Worm (Caenorhabditis elegans) whole organism, L4 larva: Measurements from ENCODE around the gene K11H3.8.

Source experiments
- T20F7.1 ChIP-seq: fragments of 200-800 bp; sonication (Bioruptor generic); optimal IDR thresholded peaks from 2 replicates; lab custom pipeline; 2018; ENCODE audit warnings: mild to moderate bottlenecking, missing genetic modification characterization, missing compliant biosample characterization
- Y105C5A.15 ChIP-seq: fragments of 200-800 bp; sonication (Bioruptor generic); IDR thresholded peaks from 2 replicates; pipeline ENCODE4 v1.3.6; 2022; ENCODE audit warnings: missing genetic modification characterization, missing compliant biosample characterization
- aha-1 ChIP-seq: fragments of 150-350 bp; peaks from one replicate; lab custom pipeline; 2014; ENCODE audit warnings: missing biosample characterization, missing genetic modification characterization
- ceh-62 ChIP-seq: sonication (generic microtip); optimal IDR thresholded peaks from 2 replicates; lab custom pipeline; 2017; ENCODE audit warnings: missing biosample characterization, missing genetic modification characterization
- daf-16 ChIP-seq, 3 experiments: sonication (generic microtip); optimal IDR thresholded peaks; 2 replicates each; lab custom pipeline; 2016 to 2017; ENCODE audit warnings: missing genetic modification characterization in 3 of 3, missing genetic modification reagents in 3 of 3, mild to moderate bottlenecking in 2 of 3, missing compliant biosample characterization in 2 of 3, missing biosample characterization in 1 of 3, moderate library complexity in 1 of 3
- dve-1 ChIP-seq: sonication (generic microtip); optimal IDR thresholded peaks from 2 replicates; lab custom pipeline; 2017; ENCODE audit warnings: antibody characterized with exemption, mild to moderate bottlenecking, missing genetic modification characterization, missing compliant biosample characterization; ENCODE audit not compliant: insufficient read depth
- hlh-11 ChIP-seq: fragments of 200-800 bp; sonication (Bioruptor generic); optimal IDR thresholded peaks from 2 replicates; lab custom pipeline; 2018; ENCODE audit warnings: mild to moderate bottlenecking, missing genetic modification characterization, missing compliant biosample characterization
- hlh-30 ChIP-seq: sonication (generic microtip); optimal IDR thresholded peaks from 2 replicates; lab custom pipeline; 2017; ENCODE audit warnings: antibody characterized with exemption, mild to moderate bottlenecking, missing genetic modification characterization, missing compliant biosample characterization; ENCODE audit not compliant: insufficient read depth
- lin-1 ChIP-seq: fragments of 200-800 bp; sonication (Bioruptor generic); IDR thresholded peaks from 2 replicates; pipeline ENCODE4 v1.3.6; 2022; ENCODE audit warnings: missing genetic modification reagents, missing genetic modification characterization, missing compliant biosample characterization
- lin-38 ChIP-seq: fragments of 200-800 bp; sonication (Bioruptor generic); IDR thresholded peaks from 2 replicates; pipeline ENCODE4 v1.3.6; 2022; ENCODE audit warnings: missing genetic modification reagents, missing genetic modification characterization, missing compliant biosample characterization
- lin-39 ChIP-seq: fragments of 150-350 bp; optimal IDR thresholded peaks from 2 replicates; lab custom pipeline; 2014; ENCODE audit warnings: missing biosample characterization, missing genetic modification reagents, missing genetic modification characterization
- lsy-2 ChIP-seq, 2 experiments: fragments of 150-350 bp in 1 of 2; sonication (generic microtip) in 1 of 2; optimal IDR thresholded peaks; 2 replicates each; lab custom pipeline; 2014 to 2017; ENCODE audit warnings: missing biosample characterization in 2 of 2, missing genetic modification characterization in 2 of 2
- mxl-2 ChIP-seq: fragments of 200-800 bp; sonication (Bioruptor generic); conservative IDR thresholded peaks from 2 replicates; pipeline ENCODE4 v1.3.6; 2022; ENCODE audit warnings: missing genetic modification reagents, missing genetic modification characterization, missing compliant biosample characterization
- nhr-11 ChIP-seq: fragments of 150-350 bp; optimal IDR thresholded peaks from 2 replicates; lab custom pipeline; 2014; ENCODE audit warnings: missing biosample characterization, missing genetic modification characterization
- nhr-111 ChIP-seq: fragments of 200-800 bp; sonication (Bioruptor generic); optimal IDR thresholded peaks from 2 replicates; lab custom pipeline; 2018; ENCODE audit warnings: mild to moderate bottlenecking, missing genetic modification characterization, missing compliant biosample characterization
- nhr-237 ChIP-seq: sonication (generic microtip); optimal IDR thresholded peaks from 2 replicates; lab custom pipeline; 2017; ENCODE audit warnings: missing biosample characterization, missing genetic modification characterization
- nhr-25 ChIP-seq: sonication (generic microtip); optimal IDR thresholded peaks from 2 replicates; lab custom pipeline; 2017; ENCODE audit warnings: missing genetic modification characterization, mild to moderate bottlenecking, missing compliant biosample characterization, antibody characterized with exemption, moderate library complexity, borderline replicate concordance; ENCODE audit not compliant: insufficient read depth
- nhr-28 ChIP-seq: fragments of 150-350 bp; optimal IDR thresholded peaks from 2 replicates; lab custom pipeline; 2014; ENCODE audit warnings: missing biosample characterization, missing genetic modification characterization
- nhr-48 ChIP-seq: sonication (generic microtip); optimal IDR thresholded peaks from 2 replicates; lab custom pipeline; 2016; ENCODE audit warnings: mild to moderate bottlenecking, missing genetic modification characterization, missing compliant biosample characterization
- nhr-6 ChIP-seq: fragments of 150-350 bp; optimal IDR thresholded peaks from 2 replicates; lab custom pipeline; 2014; ENCODE audit warnings: missing biosample characterization, missing genetic modification characterization
- nhr-76 ChIP-seq: fragments of 150-350 bp; optimal IDR thresholded peaks from 2 replicates; lab custom pipeline; 2014; ENCODE audit warnings: missing biosample characterization, missing genetic modification characterization
- pha-4 ChIP-seq, 2 experiments: fragments of 150-350 bp in 1 of 2; fragments of 200-800 bp in 1 of 2; sonication (Bioruptor generic) in 1 of 2; IDR thresholded peaks in 1 of 2; optimal IDR thresholded peaks in 1 of 2; 2 replicates each; pipeline versions ENCODE4 v1.3.6 to Lab custom; 2014 to 2022; ENCODE audit warnings: missing genetic modification characterization in 2 of 2, missing genetic modification reagents in 2 of 2, missing biosample characterization in 1 of 2, missing compliant biosample characterization in 1 of 2
- snpc-1.2 ChIP-seq: fragments of 200-800 bp; sonication (Bioruptor generic); IDR thresholded peaks from 2 replicates; pipeline ENCODE4 v1.3.6; 2022; ENCODE audit warnings: missing genetic modification reagents, missing genetic modification characterization, missing compliant biosample characterization
- unc-130 ChIP-seq: sonication (generic microtip); optimal IDR thresholded peaks from 2 replicates; lab custom pipeline; 2016; ENCODE audit warnings: missing genetic modification reagents, missing genetic modification characterization, missing compliant biosample characterization
- zag-1 ChIP-seq: fragments of 150-350 bp; optimal IDR thresholded peaks from 2 replicates; lab custom pipeline; 2014; ENCODE audit warnings: missing biosample characterization, missing genetic modification characterization
- zfp-3 ChIP-seq: fragments of 200-800 bp; sonication (Bioruptor generic); conservative IDR thresholded peaks from 2 replicates; pipeline ENCODE4 v1.3.6; 2022; ENCODE audit warnings: missing genetic modification reagents, missing genetic modification characterization, missing compliant biosample characterization
- ztf-11 ChIP-seq: fragments of 150-350 bp; optimal IDR thresholded peaks from 2 replicates; lab custom pipeline; 2014; ENCODE audit warnings: missing biosample characterization, missing genetic modification characterization
- ztf-7 ChIP-seq: fragments of 150-350 bp; optimal IDR thresholded peaks from 2 replicates; lab custom pipeline; 2014; ENCODE audit warnings: missing biosample characterization, missing genetic modification characterization

K11H3.8 gene

ce11 chrIII:9827163-9827951 lies 7.6 kb upstream of the K11H3.8 start, which contains the start of the genes ZK632.10 and ZK632.11 (continued):
- peak; percentile 61 to 98 for TF ChIP-seq lsy-2 (tag; optimal IDR thresholded peaks at IDR 0.05; lab: Kevin White, UChicago)
- TF ChIP-seq hlh-11 (tag; lab: Kevin White, UChicago) = peak; percentile 26
- TF ChIP-seq, all 104 proteins: peak for 20

ce11 chrIII:9830502-9830901 lies 4.5 kb upstream of the K11H3.8 start, which contains the start of gene ZK632.12:
TSS of gene ZK632.12 (plus strand) at chrIII:9830802.
- no peak for TF ChIP-seq Y105C5A.15 (GFP tag; lab: Robert Waterston, UW)
- TF ChIP-seq aha-1 = peak; percentile 33
- no peak for TF ChIP-seq mxl-2 (GFP tag; lab: Robert Waterston, UW)
- no peak for TF ChIP-seq pha-4 (GFP tag; IDR thresholded peaks at IDR 0.05; lab: Robert Waterston, UW)
- peak; percentile 20 for TF ChIP-seq pha-4 (tag; optimal IDR thresholded peaks at IDR 0.05; lab: Kevin White, UChicago)
- peak; percentile 19 for TF ChIP-seq dve-1
- TF ChIP-seq nhr-6 (tag; lab: Kevin White, UChicago) = peak; percentile 48
- peak in 1 of 2 experiments; percentile 15 for TF ChIP-seq lsy-2 (tag; optimal IDR thresholded peaks at IDR 0.05; lab: Kevin White, UChicago)
- TF ChIP-seq, all 104 proteins: peak for 5

ce11 chrIII:9832569-9832968 lies 2.4 kb upstream of the K11H3.8 start:
- no peak for TF ChIP-seq T20F7.1 (GFP tag; lab: Kevin White, UChicago)
- no peak for TF ChIP-seq nhr-237
- no peak for TF ChIP-seq nhr-111
- TF ChIP-seq unc-130 (GFP tag; lab: Kevin White, UChicago) = peak; percentile 2
- TF ChIP-seq lin-38 (GFP tag; lab: Robert Waterston, UW) = peak; percentile 42

ce11 chrIII:9843715-9844114 lies 8.7 kb downstream of the K11H3.8 start, which contains the start of gene K11H3.5:
TSS of gene K11H3.5 (plus strand) at chrIII:9843768.
- TF ChIP-seq ceh-62 (tag; lab: Kevin White, UChicago) = no peak
- TF ChIP-seq ztf-7 (tag; lab: Kevin White, UChicago) = no peak
- no peak for TF ChIP-seq daf-16 (GFP tag; optimal IDR thresholded peaks at IDR 0.05; lab: Kevin White, UChicago)
- peak; percentile 2 for TF ChIP-seq daf-16 (tag; optimal IDR thresholded peaks at IDR 0.05; lab: Kevin White, UChicago)
- peak; percentile 68 for TF ChIP-seq aha-1
- no peak for TF ChIP-seq zag-1 (tag; lab: Kevin White, UChicago)
- no peak for TF ChIP-seq lin-39
- no peak for TF ChIP-seq nhr-48 (tag; lab: Kevin White, UChicago)
- TF ChIP-seq nhr-28 (tag; lab: Kevin White, UChicago) = peak; percentile 35
- no peak for TF ChIP-seq nhr-11 (tag; lab: Kevin White, UChicago)
- TF ChIP-seq zfp-3 (GFP tag; lab: Robert Waterston, UW) = no peak
- no peak for TF ChIP-seq nhr-25 (tag; lab: Kevin White, UChicago)
- no peak for TF ChIP-seq ztf-11 (tag; lab: Kevin White, UChicago)
- TF ChIP-seq, all 104 proteins: peak for 3

DNA sequence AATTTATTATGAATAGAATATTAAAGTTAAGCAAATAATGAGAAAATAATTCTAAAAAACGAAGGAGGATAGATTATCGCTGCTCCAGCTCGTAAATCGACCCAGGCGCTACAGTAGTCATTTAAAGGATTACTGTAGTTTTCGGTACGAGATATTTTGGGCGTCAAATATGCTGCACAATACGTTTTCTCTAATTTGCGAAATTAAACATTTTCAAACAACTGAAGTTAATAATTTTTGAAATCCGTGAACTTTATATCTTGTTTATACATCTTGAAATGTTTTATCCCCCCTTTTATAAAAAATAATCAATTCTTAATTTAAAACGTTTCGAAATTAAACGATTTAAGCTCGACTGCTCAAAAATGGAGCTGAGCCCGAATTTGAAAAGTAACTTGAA lies 11.1 kb downstream of the K11H3.8 start, which contains the start of gene K11H3.2:
Gene K11H3.2, plus strand, starts transcription at position 301 of the 400 bp plus-strand sequence.
- TF ChIP-seq nhr-76 = no peak
- no peak for TF ChIP-seq snpc-1.2 (GFP tag; lab: Robert Waterston, UW)
- TF ChIP-seq lin-1 (GFP tag; lab: Robert Waterston, UW) = no peak
- TF ChIP-seq ztf-11 (tag; lab: Kevin White, UChicago) = no peak
- TF ChIP-seq nhr-25 (tag; lab: Kevin White, UChicago) = no peak
- TF ChIP-seq hlh-30 (tag; lab: Kevin White, UChicago) = no peak
- TF ChIP-seq, all 104 proteins: peak for 0
